Worm (Caenorhabditis elegans): ENCODE measurements around the gene F35F10.14.

- TF ChIP-seq spr-1 (tag; optimal IDR thresholded peaks at IDR 0.05) = no peak
- TF ChIP-seq ceh-82 (tag; optimal IDR thresholded peaks at IDR 0.05) = no peak
- no peak for TF ChIP-seq R02D3.7 (tag; optimal IDR thresholded peaks at IDR 0.05)
- TF ChIP-seq fos-1 (tag; optimal IDR thresholded peaks at IDR 0.05) = no peak
- TF ChIP-seq mep-1 (tag; optimal IDR thresholded peaks at IDR 0.05) = no peak
- no peak for TF ChIP-seq snpc-4 (tag; optimal IDR thresholded peaks at IDR 0.05)
- TF ChIP-seq zag-1 (tag; optimal IDR thresholded peaks at IDR 0.05) = no peak
- TF ChIP-seq ZK546.5 (tag; optimal IDR thresholded peaks at IDR 0.05) = no peak
- no peak for TF ChIP-seq nhr-76 (tag; optimal IDR thresholded peaks at IDR 0.05)
- no peak for TF ChIP-seq egl-27 (tag; optimal IDR thresholded peaks at IDR 0.05)
- no peak for TF ChIP-seq fkh-10 (GFP tag; optimal IDR thresholded peaks at IDR 0.05)
- TF ChIP-seq unc-62 (GFP tag; optimal IDR thresholded peaks at IDR 0.05 in 1 of 2) = no peak
- no peak for TF ChIP-seq unc-62 (tag; optimal IDR thresholded peaks at IDR 0.05)
- TF ChIP-seq dpl-1 (GFP tag; optimal IDR thresholded peaks at IDR 0.05) = no peak
- no peak for TF ChIP-seq nhr-77 (tag; optimal IDR thresholded peaks at IDR 0.05)
Observed at ce11 chrV:3341906-3342305, 22.0 kb upstream of the F35F10.14 start, which contains the start of gene C17B7.10.
